Worm (Caenorhabditis elegans) whole organism, midembryonic: ENCODE results near the gene C23G10.7.

Experiments
- T22C8.4 ChIP-seq: fragments of 200-800 bp; sonication (Bioruptor generic); IDR thresholded peaks from 2 replicates; pipeline ENCODE4 v1.3.6; 2022; ENCODE audit warnings: missing genetic modification characterization, missing compliant biosample characterization
- cog-1 ChIP-seq: sonication (generic microtip); optimal IDR thresholded peaks from 2 replicates; lab custom pipeline; 2016; ENCODE audit warnings: missing genetic modification characterization, missing compliant biosample characterization
- flt-1 ChIP-seq: fragments of 200-800 bp; sonication (Bioruptor generic); IDR thresholded peaks from 2 replicates; pipeline ENCODE4 v1.3.6; 2022; ENCODE audit warnings: missing genetic modification characterization, missing compliant biosample characterization
- klf-2 ChIP-seq: fragments of 200-800 bp; sonication (Bioruptor generic); conservative IDR thresholded peaks from 2 replicates; pipeline ENCODE4 v1.3.6; 2022; ENCODE audit warnings: missing genetic modification reagents, missing genetic modification characterization, missing compliant biosample characterization
- med-1 ChIP-seq: sonication (generic microtip); optimal IDR thresholded peaks from 2 replicates; lab custom pipeline; 2017; ENCODE audit warnings: missing genetic modification characterization, mild to moderate bottlenecking, missing compliant biosample characterization, antibody characterized with exemption, missing genetic modification reagents; ENCODE audit not compliant: insufficient read depth
- ref-1 ChIP-seq: fragments of 200-800 bp; sonication (Bioruptor generic); conservative IDR thresholded peaks from 2 replicates; pipeline ENCODE4 v1.3.6; 2022; ENCODE audit warnings: missing genetic modification reagents, missing genetic modification characterization, missing compliant biosample characterization
- tab-1 ChIP-seq: fragments of 200-800 bp; sonication (Bioruptor generic); IDR thresholded peaks from 2 replicates; pipeline ENCODE4 v1.3.6; 2022; ENCODE audit warnings: missing genetic modification characterization, missing compliant biosample characterization
- ztf-23 ChIP-seq: fragments of 200-800 bp; sonication (Bioruptor generic); IDR thresholded peaks from 2 replicates; pipeline ENCODE4 v1.3.6; 2022; ENCODE audit warnings: missing genetic modification reagents, missing genetic modification characterization, missing compliant biosample characterization
- ztf-29 ChIP-seq: fragments of 200-800 bp; sonication (Bioruptor generic); IDR thresholded peaks from 2 replicates; pipeline ENCODE4 v1.3.6; 2022; ENCODE audit warnings: missing genetic modification reagents, missing genetic modification characterization, missing compliant biosample characterization

ce11 chrIII:6155787-6156186 lies 42.4 kb downstream of the C23G10.7 start:
- TF ChIP-seq ref-1 (no peak), klf-2 (no peak), med-1 (GFP tag; lab: Kevin White, UChicago) (no peak), ztf-23 (GFP tag; lab: Robert Waterston, UW) (no peak), flt-1 (GFP tag; lab: Robert Waterston, UW) (no peak), ztf-29 (GFP tag; lab: Robert Waterston, UW) (no peak), tab-1 (GFP tag; lab: Robert Waterston, UW) (no peak), cog-1 (no peak), T22C8.4 (no peak)
